Fruit fly (Drosophila melanogaster) whole organism, embryonic: ENCODE results near the gene Spt6.

Source experiments
- B-H2 ChIP-seq: fragments of 200-800 bp; sonication (Bioruptor generic); optimal IDR thresholded peaks from 2 replicates; lab custom pipeline; 2018; ENCODE audit warnings: missing biosample characterization, mild to moderate bottlenecking, missing genetic modification characterization
- Bgb ChIP-seq: fragments of 200-800 bp; sonication (Bioruptor generic); IDR thresholded peaks from 2 replicates; pipeline ENCODE4 v1.3.6; 2022; ENCODE audit warnings: missing biosample characterization, missing genetic modification characterization; ENCODE audit not compliant: partially characterized antibody
- CG11247 ChIP-seq: fragments of 200-800 bp; sonication (Bioruptor generic); IDR thresholded peaks from 2 replicates; pipeline ENCODE4 v1.3.6; 2022; ENCODE audit warnings: missing biosample characterization, missing genetic modification characterization
- CG12155 ChIP-seq: fragments of 200-800 bp; sonication (Bioruptor generic); optimal IDR thresholded peaks from 3 replicates; lab custom pipeline; 2016; ENCODE audit warnings: missing biosample characterization, missing genetic modification characterization
- CG12744 ChIP-seq: fragments of 200-800 bp; sonication (Bioruptor generic); optimal IDR thresholded peaks from 2 replicates; lab custom pipeline; 2016; ENCODE audit warnings: missing biosample characterization, missing genetic modification characterization
- CG15011 ChIP-seq: fragments of 200-800 bp; sonication (Bioruptor generic); optimal IDR thresholded peaks from 3 replicates; lab custom pipeline; 2018; ENCODE audit warnings: missing biosample characterization, mild to moderate bottlenecking, missing genetic modification characterization
- CG15269 ChIP-seq: fragments of 200-800 bp; sonication (Bioruptor generic); optimal IDR thresholded peaks from 2 replicates; lab custom pipeline; 2018; ENCODE audit warnings: missing biosample characterization, mild to moderate bottlenecking, missing genetic modification characterization, moderate library complexity
- CG15514 ChIP-seq: fragments of 200-800 bp; sonication (Bioruptor generic); optimal IDR thresholded peaks from 3 replicates; lab custom pipeline; 2017; ENCODE audit warnings: missing biosample characterization, missing genetic modification characterization, mild to moderate bottlenecking, moderate library complexity, missing genetic modification reagents
- CG18599 ChIP-seq: fragments of 200-800 bp; sonication (Bioruptor generic); optimal IDR thresholded peaks from 3 replicates; lab custom pipeline; 2017; ENCODE audit warnings: missing biosample characterization, missing genetic modification characterization, mild to moderate bottlenecking, moderate library complexity, missing genetic modification reagents
- CG18619 ChIP-seq: fragments of 200-800 bp; sonication (Bioruptor generic); optimal IDR thresholded peaks from 3 replicates; lab custom pipeline; 2017; ENCODE audit warnings: missing biosample characterization, mild to moderate bottlenecking, missing genetic modification characterization
- CG2712 ChIP-seq: fragments of 200-800 bp; optimal IDR thresholded peaks from 3 replicates; lab custom pipeline; 2019; ENCODE audit warnings: missing biosample characterization, mild to moderate bottlenecking, missing genetic modification characterization, moderate library complexity
- CG2889 ChIP-seq: fragments of 200-800 bp; sonication (Bioruptor generic); IDR thresholded peaks from 3 replicates; pipeline ENCODE4 v1.3.6; 2022; ENCODE audit warnings: missing biosample characterization, missing genetic modification characterization
- CG30403 ChIP-seq: fragments of 200-800 bp; sonication (Bioruptor generic); optimal IDR thresholded peaks from 3 replicates; lab custom pipeline; 2016; ENCODE audit warnings: missing biosample characterization, missing genetic modification characterization
- CG31365 ChIP-seq: fragments of 200-800 bp; sonication (Bioruptor generic); optimal IDR thresholded peaks from 2 replicates; lab custom pipeline; 2018; ENCODE audit warnings: missing biosample characterization, mild to moderate bottlenecking, missing genetic modification characterization
- CG34422 ChIP-seq: fragments of 200-800 bp; sonication (Bioruptor generic); IDR thresholded peaks from 3 replicates; pipeline ENCODE4 v1.3.6; 2022; ENCODE audit warnings: missing biosample characterization, missing genetic modification characterization
- CG4328 ChIP-seq: fragments of 200-800 bp; sonication (Bioruptor generic); optimal IDR thresholded peaks from 3 replicates; lab custom pipeline; 2017; ENCODE audit warnings: missing biosample characterization, missing genetic modification reagents, missing genetic modification characterization
- CG4360 ChIP-seq: fragments of 200-800 bp; sonication (Bioruptor generic); IDR thresholded peaks from 2 replicates; pipeline ENCODE4 v1.3.6; 2022; ENCODE audit warnings: missing biosample characterization, missing genetic modification characterization
- CG4854 ChIP-seq: fragments of 200-800 bp; sonication (Bioruptor generic); optimal IDR thresholded peaks from 2 replicates; lab custom pipeline; 2016; ENCODE audit warnings: missing biosample characterization, missing genetic modification characterization, inconsistent platforms
- CG6654 ChIP-seq: fragments of 200-800 bp; sonication (Bioruptor generic); optimal IDR thresholded peaks from 2 replicates; lab custom pipeline; 2017; ENCODE audit warnings: missing biosample characterization, mild to moderate bottlenecking, missing genetic modification characterization
- CG7839 ChIP-seq: fragments of 200-800 bp; sonication (Bioruptor generic); optimal IDR thresholded peaks from 3 replicates; lab custom pipeline; 2018; ENCODE audit warnings: missing biosample characterization, mild to moderate bottlenecking, missing genetic modification characterization, moderate library complexity
- CG9797 ChIP-seq: fragments of 200-800 bp; sonication (Bioruptor generic); optimal IDR thresholded peaks from 3 replicates; lab custom pipeline; 2018; ENCODE audit warnings: missing biosample characterization, mild to moderate bottlenecking, missing genetic modification characterization
- CG9817 ChIP-seq: fragments of 200-800 bp; sonication (Bioruptor generic); optimal IDR thresholded peaks from 2 replicates; lab custom pipeline; 2018; ENCODE audit warnings: missing biosample characterization, mild to moderate bottlenecking, missing genetic modification characterization, moderate library complexity
- CG9876 ChIP-seq: fragments of 200-800 bp; sonication (Bioruptor generic); optimal IDR thresholded peaks from 2 replicates; lab custom pipeline; 2016; ENCODE audit warnings: missing biosample characterization, missing genetic modification characterization
- CHES-1-like ChIP-seq: fragments of 200-800 bp; sonication (Bioruptor generic); optimal IDR thresholded peaks from 2 replicates; lab custom pipeline; 2016; ENCODE audit warnings: missing biosample characterization, missing genetic modification characterization
- Hey ChIP-seq: fragments of 200-800 bp; sonication (Bioruptor generic); optimal IDR thresholded peaks from 3 replicates; lab custom pipeline; 2018; ENCODE audit warnings: missing biosample characterization, mild to moderate bottlenecking, missing genetic modification characterization
- Jarid2 ChIP-seq: fragments of 200-800 bp; sonication (Bioruptor generic); optimal IDR thresholded peaks from 3 replicates; lab custom pipeline; 2017; ENCODE audit warnings: mild to moderate bottlenecking, missing biosample characterization, missing genetic modification reagents, missing genetic modification characterization
- Nf-YC ChIP-seq: fragments of 200-800 bp; optimal IDR thresholded peaks from 3 replicates; lab custom pipeline; 2019; ENCODE audit warnings: missing biosample characterization, mild to moderate bottlenecking, missing genetic modification characterization, moderate library complexity
- NfI ChIP-seq: fragments of 200-800 bp; sonication (Bioruptor generic); optimal IDR thresholded peaks from 3 replicates; lab custom pipeline; 2018; ENCODE audit warnings: missing biosample characterization, mild to moderate bottlenecking, missing genetic modification characterization, moderate library complexity
- Optix ChIP-seq: fragments of 200-800 bp; sonication (Bioruptor generic); IDR thresholded peaks from 3 replicates; pipeline ENCODE4 v1.3.6; 2022; ENCODE audit warnings: missing biosample characterization, missing genetic modification characterization
- Side ChIP-seq: fragments of 200-800 bp; sonication (Bioruptor generic); optimal IDR thresholded peaks from 2 replicates; lab custom pipeline; 2016; ENCODE audit warnings: missing biosample characterization, missing genetic modification characterization
- Ssrp ChIP-seq: fragments of 200-800 bp; sonication (Bioruptor generic); optimal IDR thresholded peaks from 2 replicates; lab custom pipeline; 2018; ENCODE audit warnings: missing biosample characterization, mild to moderate bottlenecking, missing genetic modification characterization, moderate library complexity
- YL-1 ChIP-seq: fragments of 200-800 bp; sonication (Bioruptor generic); optimal IDR thresholded peaks from 3 replicates; lab custom pipeline; 2017; ENCODE audit warnings: missing biosample characterization, mild to moderate bottlenecking, missing genetic modification characterization
- da ChIP-seq: fragments of 200-800 bp; sonication (Bioruptor generic); optimal IDR thresholded peaks from 2 replicates; lab custom pipeline; 2016; ENCODE audit warnings: missing biosample characterization, missing genetic modification characterization
- dimm ChIP-seq: fragments of 200-800 bp; sonication (Bioruptor generic); IDR thresholded peaks from 2 replicates; pipeline ENCODE4 v1.3.6; 2022; ENCODE audit warnings: missing biosample characterization, missing genetic modification characterization
- ewg ChIP-seq: fragments of 200-800 bp; sonication (Bioruptor generic); optimal IDR thresholded peaks from 3 replicates; lab custom pipeline; 2017; ENCODE audit warnings: mild to moderate bottlenecking, missing biosample characterization, missing genetic modification reagents, missing genetic modification characterization
- fd64A ChIP-seq: fragments of 200-800 bp; sonication (Bioruptor generic); optimal IDR thresholded peaks from 3 replicates; lab custom pipeline; 2018; ENCODE audit warnings: missing biosample characterization, mild to moderate bottlenecking, missing genetic modification characterization
- fu2 ChIP-seq: fragments of 200-800 bp; sonication (Bioruptor generic); optimal IDR thresholded peaks from 2 replicates; lab custom pipeline; 2016; ENCODE audit warnings: missing biosample characterization, missing genetic modification characterization
- h ChIP-seq: fragments of >200 bp; optimal IDR thresholded peaks from 2 replicates; lab custom pipeline; 2017
- hbn ChIP-seq: fragments of 200-800 bp; sonication (Bioruptor generic); IDR thresholded peaks from 2 replicates; pipeline ENCODE4 v1.3.6; 2022; ENCODE audit warnings: missing biosample characterization, missing genetic modification characterization; ENCODE audit not compliant: partially characterized antibody
- inv ChIP-seq: fragments of 200-800 bp; sonication (Bioruptor generic); IDR thresholded peaks from 2 replicates; pipeline ENCODE4 v1.3.6; 2022; ENCODE audit warnings: missing biosample characterization, missing genetic modification characterization; ENCODE audit not compliant: partially characterized antibody
- mld ChIP-seq: fragments of 200-800 bp; sonication (Bioruptor generic); IDR thresholded peaks from 3 replicates; pipeline ENCODE4 v1.3.6; 2022; ENCODE audit warnings: missing biosample characterization, missing genetic modification characterization; ENCODE audit not compliant: partially characterized antibody
- nerfin-2 ChIP-seq: fragments of 200-800 bp; sonication (Bioruptor generic); IDR thresholded peaks from 2 replicates; pipeline ENCODE4 v1.3.6; 2022; ENCODE audit warnings: missing biosample characterization, missing genetic modification characterization; ENCODE audit not compliant: partially characterized antibody
- pzg ChIP-seq: fragments of 200-800 bp; sonication (Bioruptor generic); optimal IDR thresholded peaks from 3 replicates; lab custom pipeline; 2018; ENCODE audit warnings: missing biosample characterization, mild to moderate bottlenecking, missing genetic modification characterization, moderate library complexity
- ro ChIP-seq: fragments of 200-800 bp; sonication (Bioruptor generic); IDR thresholded peaks from 2 replicates; pipeline ENCODE4 v1.3.6; 2022; ENCODE audit warnings: missing biosample characterization, missing genetic modification characterization
- scrt ChIP-seq: fragments of 200-800 bp; sonication (Bioruptor generic); optimal IDR thresholded peaks from 2 replicates; lab custom pipeline; 2018; ENCODE audit warnings: missing biosample characterization, mild to moderate bottlenecking, missing genetic modification characterization, moderate library complexity
- shn ChIP-seq: fragments of 200-800 bp; sonication (Bioruptor generic); optimal IDR thresholded peaks from 3 replicates; lab custom pipeline; 2016; ENCODE audit warnings: missing biosample characterization, missing genetic modification characterization
- sqz ChIP-seq: fragments of 200-800 bp; sonication (Bioruptor generic); optimal IDR thresholded peaks from 3 replicates; lab custom pipeline; 2018; ENCODE audit warnings: missing biosample characterization, mild to moderate bottlenecking, missing genetic modification characterization
- twi ChIP-seq: fragments of 200-800 bp; optimal IDR thresholded peaks from 2 replicates; lab custom pipeline; 2019; ENCODE audit warnings: missing biosample characterization, mild to moderate bottlenecking, missing genetic modification characterization, moderate library complexity
- wek ChIP-seq: fragments of 200-800 bp; sonication (Bioruptor generic); optimal IDR thresholded peaks from 3 replicates; lab custom pipeline; 2018; ENCODE audit warnings: missing biosample characterization, mild to moderate bottlenecking, missing genetic modification characterization, moderate library complexity
- yki ChIP-seq: fragments of >200 bp; optimal IDR thresholded peaks from 3 replicates; lab custom pipeline; 2018
- zfh2 ChIP-seq: fragments of 200-800 bp; sonication (Bioruptor generic); optimal IDR thresholded peaks from 2 replicates; lab custom pipeline; 2016; ENCODE audit warnings: missing biosample characterization, missing genetic modification characterization

The Spt6 gene

DNA sequence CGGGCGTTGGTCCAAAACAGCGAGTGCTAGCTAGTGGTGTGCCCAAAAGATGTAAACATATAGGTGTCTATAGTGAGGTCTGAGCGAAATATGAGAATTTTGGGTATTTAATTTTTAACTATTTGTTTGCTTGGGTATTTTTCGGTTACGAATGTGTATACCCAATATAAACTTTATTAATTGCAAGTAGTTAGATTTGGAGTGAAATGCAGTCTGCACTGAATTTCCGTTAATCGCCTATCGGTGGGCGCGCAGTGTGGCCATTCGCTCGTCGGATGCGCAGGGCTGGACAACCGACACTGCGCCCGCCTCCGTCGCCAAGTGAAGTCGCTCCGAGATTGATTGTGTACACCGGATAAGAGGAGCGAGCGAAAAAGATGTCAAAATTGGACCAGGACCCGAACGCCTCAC is 27.5 kb downstream of the Spt6 start, which contains the start of the genes CG15891 and CG3815 (continued):
- peak; percentile 49 for TF ChIP-seq fu2 (GFP tag; lab: Kevin White, UChicago)
- no peak for TF ChIP-seq yki
- TF ChIP-seq zfh2 (GFP tag; lab: Kevin White, UChicago) = peak; percentile 72
- TF ChIP-seq CG18619 (GFP tag; lab: Kevin White, UChicago) = peak; percentile 69
- no peak for TF ChIP-seq CG15269
- no peak for TF ChIP-seq CG4328
- TF ChIP-seq Jarid2 (GFP tag; lab: Kevin White, UChicago) = no peak
- TF ChIP-seq Optix = no peak
- TF ChIP-seq CG11247 (GFP tag; lab: Robert Waterston, UW) = no peak
- no peak for TF ChIP-seq CG31365 (tag; lab: Kevin White, UChicago)
- TF ChIP-seq CG34422 (GFP tag; lab: Robert Waterston, UW) = peak; percentile 61; the same call in 2 of the 3 replicates
- peak; percentile 26 for TF ChIP-seq Side (GFP tag; lab: Kevin White, UChicago)
- TF ChIP-seq NfI (GFP tag; lab: Kevin White, UChicago) = peak; percentile 61
- peak; percentile 81 for TF ChIP-seq CG12155 (GFP tag; lab: Kevin White, UChicago)
- peak; percentile 80 for TF ChIP-seq CG9797 (GFP tag; lab: Kevin White, UChicago)
- TF ChIP-seq CG6654 (GFP tag; lab: Kevin White, UChicago) = no peak
- no peak for TF ChIP-seq ro (GFP tag; lab: Robert Waterston, UW)
- TF ChIP-seq CG9817 = peak; percentile 63
- TF ChIP-seq YL-1 = peak; percentile 60
- peak; percentile 23; the same call in 1 of the 2 replicates for TF ChIP-seq inv (GFP tag; lab: Robert Waterston, UW)
- peak; percentile 61 for TF ChIP-seq CG30403
- peak; percentile 53 for TF ChIP-seq shn (GFP tag; lab: Kevin White, UChicago)
- TF ChIP-seq pzg (GFP tag; lab: Kevin White, UChicago) = peak; percentile 73
- no peak; the same call in 1 of the 2 replicates for TF ChIP-seq hbn (GFP tag; lab: Robert Waterston, UW)
- TF ChIP-seq CHES-1-like (GFP tag; lab: Kevin White, UChicago) = peak; percentile 51
- TF ChIP-seq fd64A (GFP tag; lab: Kevin White, UChicago) = no peak
- TF ChIP-seq CG15514 (GFP tag; lab: Kevin White, UChicago) = peak; percentile 82
- TF ChIP-seq CG4854 (GFP tag; lab: Kevin White, UChicago) = no peak
- no peak for TF ChIP-seq B-H2
- TF ChIP-seq scrt (GFP tag; lab: Kevin White, UChicago) = no peak
- no peak for TF ChIP-seq CG15011 (GFP tag; lab: Kevin White, UChicago)
- TF ChIP-seq CG9876 (GFP tag; lab: Kevin White, UChicago) = no peak
- TF ChIP-seq CG18599 = no peak
- no peak for TF ChIP-seq CG2889 (GFP tag; lab: Robert Waterston, UW)
- peak; percentile 48 for TF ChIP-seq twi
- peak; percentile 54 for TF ChIP-seq nerfin-2 (GFP tag; lab: Robert Waterston, UW)
- TF ChIP-seq ewg (GFP tag; lab: Kevin White, UChicago) = peak; percentile 93
- TF ChIP-seq Bgb (GFP tag; lab: Robert Waterston, UW) = peak; percentile 23; the same call in 1 of the 2 replicates
- TF ChIP-seq Hey (tag; lab: Kevin White, UChicago) = no peak
- TF ChIP-seq sqz = no peak
- no peak for TF ChIP-seq mld (GFP tag; lab: Robert Waterston, UW)
- TF ChIP-seq dimm (GFP tag; lab: Robert Waterston, UW) = no peak
- TF ChIP-seq Ssrp = peak; percentile 5
- TF ChIP-seq wek (GFP tag; lab: Kevin White, UChicago) = peak; percentile 27
- TF ChIP-seq CG7839 (tag; lab: Kevin White, UChicago) = peak; percentile 66
- TF ChIP-seq h (lab: Kevin White, UChicago) = no peak
- TF ChIP-seq CG4360 (GFP tag; lab: Robert Waterston, UW) = no peak
- TF ChIP-seq CG2712 (tag; lab: Kevin White, UChicago) = peak; percentile 67
- TF ChIP-seq da (GFP tag; lab: Kevin White, UChicago) = no peak
- TF ChIP-seq CG12744 (GFP tag; lab: Kevin White, UChicago) = no peak
- peak; percentile 67 for TF ChIP-seq Nf-YC (tag; lab: Kevin White, UChicago)
